Fruit fly (Drosophila melanogaster): ENCODE results near the gene CG32809.

dm6 chrX:1660269-1660668 is 32.3 kb downstream of the CG32809 start:
- TF ChIP-seq kay (GFP tag; ENCODE audit: borderline replicate concordance) (no peak), cnc (optimal IDR thresholded peaks at IDR 0.05) (no peak), tj (GFP tag; optimal IDR thresholded peaks at IDR 0.05) (no peak), CG33017 (tag; optimal IDR thresholded peaks at IDR 0.05) (no peak), Clk (GFP tag; optimal IDR thresholded peaks at IDR 0.05) (no peak)
